Worm (Caenorhabditis elegans) whole organism, young adult: Measurements from ENCODE around the gene hat-1.

Experiments used
- B0261.1 ChIP-seq: sonication (generic microtip); optimal IDR thresholded peaks from 2 replicates; lab custom pipeline; 2016; ENCODE audit warnings: mild to moderate bottlenecking, missing genetic modification characterization, moderate library complexity, missing compliant biosample characterization
- C06A6.2 ChIP-seq: fragments of 200-800 bp; sonication (Bioruptor generic); conservative IDR thresholded peaks from 2 replicates; pipeline ENCODE4 v1.3.6; 2022; ENCODE audit warnings: missing genetic modification characterization, missing compliant biosample characterization
- C17E4.6 ChIP-seq: fragments of 200-800 bp; sonication (Bioruptor generic); IDR thresholded peaks from 2 replicates; pipeline ENCODE4 v1.3.6; 2022; ENCODE audit warnings: missing genetic modification reagents, missing genetic modification characterization, missing compliant biosample characterization
- F22D6.2 ChIP-seq: sonication (generic microtip); optimal IDR thresholded peaks from 2 replicates; lab custom pipeline; 2016; ENCODE audit warnings: mild to moderate bottlenecking, missing genetic modification characterization, missing compliant biosample characterization
- F39B2.1 ChIP-seq: fragments of 200-800 bp; sonication (Bioruptor generic); IDR thresholded peaks from 2 replicates; pipeline ENCODE4 v1.3.6; 2022; ENCODE audit warnings: missing genetic modification reagents, missing genetic modification characterization, missing compliant biosample characterization
- F49E8.2 ChIP-seq: sonication (generic microtip); optimal IDR thresholded peaks from 3 replicates; lab custom pipeline; 2017; ENCODE audit warnings: missing genetic modification characterization, mild to moderate bottlenecking, missing compliant biosample characterization, antibody characterized with exemption, moderate library complexity; ENCODE audit not compliant: insufficient read depth
- K11D2.4 ChIP-seq: fragments of 200-800 bp; sonication (Bioruptor generic); IDR thresholded peaks from 2 replicates; pipeline ENCODE4 v1.3.6; 2022; ENCODE audit warnings: missing genetic modification reagents, missing genetic modification characterization, missing compliant biosample characterization
- T07F8.4 ChIP-seq: sonication (generic microtip); optimal IDR thresholded peaks from 2 replicates; lab custom pipeline; 2016; ENCODE audit warnings: mild to moderate bottlenecking, missing genetic modification characterization, moderate library complexity, missing compliant biosample characterization
- Y67H2A.10 ChIP-seq: fragments of 200-800 bp; sonication (Bioruptor generic); conservative IDR thresholded peaks from 2 replicates; pipeline ENCODE4 v1.3.6; 2022; ENCODE audit warnings: missing genetic modification reagents, missing genetic modification characterization, missing compliant biosample characterization
- Y95B8A.8 ChIP-seq: fragments of 200-800 bp; sonication (Bioruptor generic); IDR thresholded peaks from 2 replicates; pipeline ENCODE4 v1.3.6; 2022; ENCODE audit warnings: missing genetic modification reagents, missing genetic modification characterization, missing compliant biosample characterization
- akir-1 ChIP-seq: fragments of 200-800 bp; sonication (Bioruptor generic); optimal IDR thresholded peaks from 2 replicates; lab custom pipeline; 2018; ENCODE audit warnings: mild to moderate bottlenecking, missing genetic modification characterization, moderate library complexity, missing compliant biosample characterization
- aptf-2 ChIP-seq: fragments of 200-800 bp; sonication (Bioruptor generic); conservative IDR thresholded peaks from 2 replicates; pipeline ENCODE4 v1.3.6; 2022; ENCODE audit warnings: missing genetic modification reagents, missing genetic modification characterization, missing compliant biosample characterization
- atf-7 ChIP-seq: sonication (generic microtip); optimal IDR thresholded peaks from 2 replicates; lab custom pipeline; 2017; ENCODE audit warnings: mild to moderate bottlenecking, missing genetic modification characterization, missing compliant biosample characterization
- attf-3 ChIP-seq: fragments of 200-800 bp; sonication (Bioruptor generic); conservative IDR thresholded peaks from 2 replicates; pipeline ENCODE4 v1.3.6; 2022; ENCODE audit warnings: missing genetic modification reagents, missing genetic modification characterization, missing compliant biosample characterization
- ceh-100 ChIP-seq: fragments of 200-800 bp; sonication (Bioruptor generic); IDR thresholded peaks from 2 replicates; pipeline ENCODE4 v1.3.6; 2022; ENCODE audit warnings: missing genetic modification reagents, missing genetic modification characterization, missing compliant biosample characterization
- ceh-27 ChIP-seq: fragments of 200-800 bp; sonication (Bioruptor generic); optimal IDR thresholded peaks from 2 replicates; lab custom pipeline; 2018; ENCODE audit warnings: mild to moderate bottlenecking, missing genetic modification characterization, moderate library complexity, missing compliant biosample characterization
- ceh-40 ChIP-seq: fragments of 200-800 bp; sonication (Bioruptor generic); IDR thresholded peaks from 2 replicates; pipeline ENCODE4 v1.3.6; 2022; ENCODE audit warnings: missing genetic modification characterization, missing compliant biosample characterization
- ceh-79 ChIP-seq: sonication (generic microtip); optimal IDR thresholded peaks from 2 replicates; lab custom pipeline; 2017; ENCODE audit warnings: mild to moderate bottlenecking, missing genetic modification characterization, missing compliant biosample characterization
- ceh-91 ChIP-seq: fragments of 200-800 bp; sonication (Bioruptor generic); IDR thresholded peaks from 2 replicates; pipeline ENCODE4 v1.3.6; 2022; ENCODE audit warnings: missing genetic modification reagents, missing genetic modification characterization, missing compliant biosample characterization
- chd-7 ChIP-seq: sonication (generic microtip); optimal IDR thresholded peaks from 2 replicates; lab custom pipeline; 2016; ENCODE audit warnings: mild to moderate bottlenecking, missing genetic modification characterization, moderate library complexity, missing compliant biosample characterization
- dpff-1 ChIP-seq: sonication (generic microtip); optimal IDR thresholded peaks from 2 replicates; lab custom pipeline; 2017; ENCODE audit warnings: mild to moderate bottlenecking, missing genetic modification characterization, missing compliant biosample characterization
- dpl-1 ChIP-seq: fragments of 150-350 bp; optimal IDR thresholded peaks from 2 replicates; lab custom pipeline; 2014; ENCODE audit warnings: missing biosample characterization, missing genetic modification reagents, missing genetic modification characterization
- efl-1 ChIP-seq: fragments of 150-350 bp; optimal IDR thresholded peaks from 2 replicates; lab custom pipeline; 2014; ENCODE audit warnings: missing biosample characterization, missing genetic modification reagents, missing genetic modification characterization
- egl-44 ChIP-seq: fragments of 200-800 bp; sonication (Bioruptor generic); IDR thresholded peaks from 2 replicates; pipeline ENCODE4 v1.3.6; 2022; ENCODE audit warnings: missing genetic modification reagents, missing genetic modification characterization, missing compliant biosample characterization
- egrh-3 ChIP-seq: fragments of 200-800 bp; sonication (Bioruptor generic); IDR thresholded peaks from 2 replicates; pipeline ENCODE4 v1.3.6; 2022; ENCODE audit warnings: missing genetic modification reagents, missing genetic modification characterization, missing compliant biosample characterization
- ekl-4 ChIP-seq: fragments of 200-800 bp; sonication (Bioruptor generic); IDR thresholded peaks from 2 replicates; pipeline ENCODE4 v1.3.6; 2022; ENCODE audit warnings: missing genetic modification reagents, missing genetic modification characterization, missing compliant biosample characterization
- gei-17 ChIP-seq: fragments of 200-800 bp; sonication (Bioruptor generic); optimal IDR thresholded peaks from 2 replicates; lab custom pipeline; 2018; ENCODE audit warnings: mild to moderate bottlenecking, missing genetic modification characterization, missing compliant biosample characterization
- lin-35 ChIP-seq, 3 experiments: fragments of 150-350 bp in 2 of 3; sonication (generic microtip) in 1 of 3; optimal IDR thresholded peaks; 2 replicates each; lab custom pipeline; 2014 to 2018; ENCODE audit warnings: missing biosample characterization in 3 of 3, missing genetic modification characterization in 3 of 3, missing genetic modification reagents in 3 of 3
- lin-54 ChIP-seq: fragments of 200-800 bp; sonication (Bioruptor generic); optimal IDR thresholded peaks from 2 replicates; lab custom pipeline; 2018; ENCODE audit warnings: mild to moderate bottlenecking, missing genetic modification characterization, missing compliant biosample characterization
- lir-1 ChIP-seq: fragments of 200-800 bp; sonication (Bioruptor generic); conservative IDR thresholded peaks from 2 replicates; pipeline ENCODE4 v1.3.6; 2022; ENCODE audit warnings: missing genetic modification reagents, missing genetic modification characterization, missing compliant biosample characterization
- madf-10 ChIP-seq: sonication (generic microtip); optimal IDR thresholded peaks from 2 replicates; lab custom pipeline; 2016; ENCODE audit warnings: mild to moderate bottlenecking, missing genetic modification characterization, missing compliant biosample characterization
- madf-8 ChIP-seq: fragments of 200-800 bp; sonication (Bioruptor generic); conservative IDR thresholded peaks from 2 replicates; pipeline ENCODE4 v1.3.6; 2022; ENCODE audit warnings: missing genetic modification reagents, missing genetic modification characterization, missing compliant biosample characterization
- mel-28 ChIP-seq: sonication (generic microtip); optimal IDR thresholded peaks from 2 replicates; lab custom pipeline; 2016; ENCODE audit warnings: borderline replicate concordance, mild to moderate bottlenecking, missing genetic modification characterization, missing compliant biosample characterization
- mes-4 ChIP-seq: sonication (generic microtip); optimal IDR thresholded peaks from 2 replicates; lab custom pipeline; 2016; ENCODE audit warnings: missing genotype, missing genetic modification characterization, missing compliant biosample characterization
- nhr-27 ChIP-seq: fragments of 200-800 bp; sonication (Bioruptor generic); optimal IDR thresholded peaks from 2 replicates; lab custom pipeline; 2018; ENCODE audit warnings: mild to moderate bottlenecking, missing genetic modification characterization, moderate library complexity, missing compliant biosample characterization
- pbrm-1 ChIP-seq: fragments of 200-800 bp; sonication (Bioruptor generic); IDR thresholded peaks from 2 replicates; pipeline ENCODE4 v1.3.6; 2022; ENCODE audit warnings: missing genetic modification reagents, missing genetic modification characterization, missing compliant biosample characterization
- pha-4 ChIP-seq: fragments of 150-350 bp; sonication (generic microtip); optimal IDR thresholded peaks from 2 replicates; lab custom pipeline; 2014; ENCODE audit warnings: missing biosample characterization, missing genetic modification reagents, missing genetic modification characterization
- repo-1 ChIP-seq: sonication (generic microtip); optimal IDR thresholded peaks from 2 replicates; lab custom pipeline; 2017; ENCODE audit warnings: mild to moderate bottlenecking, missing genetic modification characterization, missing compliant biosample characterization
- snpc-3.4 ChIP-seq: sonication (generic microtip); optimal IDR thresholded peaks from 2 replicates; lab custom pipeline; 2017; ENCODE audit warnings: missing genetic modification characterization, mild to moderate bottlenecking, missing compliant biosample characterization, antibody characterized with exemption, moderate library complexity, missing genotype, missing genetic modification reagents
- snpc-4 ChIP-seq, 5 experiments: fragments of 150-350 bp in 1 of 5; sonication (generic microtip) in 4 of 5; optimal IDR thresholded peaks; 2 replicates each; lab custom pipeline; 2014 to 2018; ENCODE audit warnings: missing genetic modification characterization in 5 of 5, missing biosample characterization in 3 of 5, antibody characterized with exemption in 2 of 5, mild to moderate bottlenecking in 2 of 5, missing compliant biosample characterization in 2 of 5, missing genotype in 2 of 5, moderate library complexity in 2 of 5, missing genetic modification reagents in 1 of 5
- somi-1 ChIP-seq: fragments of 200-800 bp; sonication (Bioruptor generic); optimal IDR thresholded peaks from 2 replicates; lab custom pipeline; 2018; ENCODE audit warnings: mild to moderate bottlenecking, missing genetic modification characterization, missing compliant biosample characterization
- unc-130 ChIP-seq: sonication (generic microtip); optimal IDR thresholded peaks from 2 replicates; lab custom pipeline; 2016; ENCODE audit warnings: missing genetic modification reagents, missing genetic modification characterization, missing compliant biosample characterization
- unc-62 ChIP-seq: fragments of 150-350 bp; optimal IDR thresholded peaks from 2 replicates; lab custom pipeline; 2014; ENCODE audit warnings: missing biosample characterization, missing genetic modification reagents, missing genetic modification characterization
- xnd-1 ChIP-seq: sonication (generic microtip); optimal IDR thresholded peaks from 2 replicates; lab custom pipeline; 2016; ENCODE audit warnings: missing genotype, missing genetic modification reagents, missing genetic modification characterization, missing compliant biosample characterization
- zim-3 ChIP-seq: sonication (generic microtip); optimal IDR thresholded peaks from 2 replicates; lab custom pipeline; 2017; ENCODE audit warnings: mild to moderate bottlenecking, missing genetic modification characterization, moderate library complexity, missing compliant biosample characterization
- ztf-18 ChIP-seq: sonication (generic microtip); optimal IDR thresholded peaks from 2 replicates; lab custom pipeline; 2016; ENCODE audit warnings: missing genotype, mild to moderate bottlenecking, missing genetic modification characterization, missing compliant biosample characterization
- ztf-26 ChIP-seq: sonication (generic microtip); optimal IDR thresholded peaks from 2 replicates; lab custom pipeline; 2017; ENCODE audit warnings: missing genetic modification characterization, missing compliant biosample characterization
- ztf-6 ChIP-seq: fragments of 200-800 bp; sonication (Bioruptor generic); IDR thresholded peaks from 2 replicates; pipeline ENCODE4 v1.3.6; 2022; ENCODE audit warnings: missing genetic modification reagents, missing genetic modification characterization, missing compliant biosample characterization

Gene hat-1

DNA sequence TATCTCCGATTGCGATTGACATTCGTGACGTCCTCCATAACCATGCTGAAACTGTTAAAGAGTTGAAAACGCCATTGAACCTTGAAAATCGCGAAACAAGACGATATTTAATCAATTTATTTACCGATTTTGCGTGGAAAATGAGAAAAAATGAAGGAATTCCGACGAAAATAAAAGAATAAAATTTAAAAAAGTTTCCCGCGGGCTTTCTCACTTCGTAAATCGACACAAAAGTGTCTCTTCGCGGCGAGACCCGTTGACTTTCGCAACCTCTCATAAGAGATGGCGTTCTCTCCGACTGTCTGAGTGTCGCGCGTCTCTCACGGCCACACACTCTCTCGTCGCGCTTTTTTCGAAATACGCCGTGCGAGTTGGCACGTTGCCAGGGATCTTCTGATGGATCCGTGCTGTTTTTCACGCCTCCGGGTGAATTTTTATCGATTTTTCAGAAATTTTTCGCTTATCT lies at the start of gene hat-1 (continued):
- peak; percentile 89 for TF ChIP-seq C06A6.2
- TF ChIP-seq ztf-18 (tag; lab: Kevin White, UChicago): peak; percentile 82
- peak; percentile 53; the same call in 1 of the 2 replicates for TF ChIP-seq egl-44 (GFP tag; lab: Robert Waterston, UW)
- peak; percentile 92 for TF ChIP-seq ceh-27 (GFP tag; lab: Kevin White, UChicago)
- peak; percentile 87 for TF ChIP-seq dpl-1
- no peak for TF ChIP-seq unc-62 (GFP tag; lab: Kevin White, UChicago)
- peak; percentile 89 for TF ChIP-seq lir-1
- peak; percentile 79 for TF ChIP-seq madf-10 (tag; lab: Kevin White, UChicago)
- peak; percentile 78 for TF ChIP-seq snpc-3.4
- TF ChIP-seq pha-4 (tag; lab: Kevin White, UChicago): peak; percentile 76
- TF ChIP-seq somi-1 (GFP tag; lab: Kevin White, UChicago): peak; percentile 91
- no peak; the same call in 1 of the 2 replicates for TF ChIP-seq attf-3 (GFP tag; lab: Robert Waterston, UW)
- TF ChIP-seq snpc-4 (GFP tag; optimal IDR thresholded peaks at IDR 0.05; lab: Kevin White, UChicago): peak; percentile 56
- peak in 3 of 4 experiments; percentile 79 to 86 (median 80) for TF ChIP-seq snpc-4 (tag; optimal IDR thresholded peaks at IDR 0.05; lab: Kevin White, UChicago)
- peak; percentile 88 for TF ChIP-seq ceh-100 (GFP tag; lab: Robert Waterston, UW)
- peak; percentile 54; the same call in 1 of the 2 replicates for TF ChIP-seq egrh-3 (GFP tag; lab: Robert Waterston, UW)
- TF ChIP-seq F39B2.1: no peak
- no peak for TF ChIP-seq ceh-79 (tag; lab: Kevin White, UChicago)
- no peak for TF ChIP-seq nhr-27 (tag; lab: Kevin White, UChicago)
- TF ChIP-seq gei-17 (GFP tag; lab: Kevin White, UChicago): peak; percentile 85
- TF ChIP-seq ekl-4: peak; percentile 97
- peak; percentile 97 for TF ChIP-seq pbrm-1 (GFP tag; lab: Robert Waterston, UW)
- peak; percentile 87 for TF ChIP-seq repo-1
- peak; percentile 81 for TF ChIP-seq efl-1 (GFP tag; lab: Kevin White, UChicago)
- peak; percentile 95 for TF ChIP-seq ztf-26 (tag; lab: Kevin White, UChicago)
- TF ChIP-seq unc-130 (GFP tag; lab: Kevin White, UChicago): peak; percentile 77
- TF ChIP-seq lin-54 (GFP tag; lab: Kevin White, UChicago): peak; percentile 96
- peak; percentile 84 for TF ChIP-seq madf-8 (GFP tag; lab: Robert Waterston, UW)
- peak; percentile 91 for TF ChIP-seq C17E4.6 (GFP tag; lab: Robert Waterston, UW)
- TF ChIP-seq ceh-40 (GFP tag; lab: Robert Waterston, UW): no peak
- TF ChIP-seq ceh-91 (GFP tag; lab: Robert Waterston, UW): peak; percentile 93
- peak; percentile 94 for TF ChIP-seq K11D2.4 (GFP tag; lab: Robert Waterston, UW)
- TF ChIP-seq zim-3 (tag; lab: Kevin White, UChicago): peak; percentile 16
- peak; percentile 49 for TF ChIP-seq mel-28 (tag; lab: Kevin White, UChicago)
- TF ChIP-seq atf-7 (tag; lab: Kevin White, UChicago): peak; percentile 92
- peak; percentile 90 for TF ChIP-seq chd-7
- peak; percentile 63 for TF ChIP-seq F22D6.2 (tag; lab: Kevin White, UChicago)
- TF ChIP-seq B0261.1 (tag; lab: Kevin White, UChicago): peak; percentile 4
- peak; percentile 92 for TF ChIP-seq Y95B8A.8 (GFP tag; lab: Robert Waterston, UW)
- peak; percentile 82 for TF ChIP-seq xnd-1 (tag; lab: Kevin White, UChicago)
- peak; percentile 54 for TF ChIP-seq aptf-2 (GFP tag; lab: Robert Waterston, UW)
- peak; percentile 79 for TF ChIP-seq F49E8.2 (tag; lab: Kevin White, UChicago)
- no peak for TF ChIP-seq mes-4 (tag; lab: Kevin White, UChicago)
- TF ChIP-seq T07F8.4 (tag; lab: Kevin White, UChicago): no peak
- TF ChIP-seq ztf-6 (GFP tag; lab: Robert Waterston, UW): no peak
- TF ChIP-seq dpff-1: no peak
- TF ChIP-seq lin-35 (GFP tag; optimal IDR thresholded peaks at IDR 0.05; lab: Kevin White, UChicago): peak; percentile 4 to 92 (median 49)
- TF ChIP-seq Y67H2A.10 (GFP tag; lab: Robert Waterston, UW): 0 out of 2 replicates have a peak, but pooled peaks have one; percentile 57
- TF ChIP-seq akir-1 (GFP tag; lab: Kevin White, UChicago): no peak
